Worm (Caenorhabditis elegans): ENCODE measurements around the gene sri-65.

The sri-65 gene

DNA sequence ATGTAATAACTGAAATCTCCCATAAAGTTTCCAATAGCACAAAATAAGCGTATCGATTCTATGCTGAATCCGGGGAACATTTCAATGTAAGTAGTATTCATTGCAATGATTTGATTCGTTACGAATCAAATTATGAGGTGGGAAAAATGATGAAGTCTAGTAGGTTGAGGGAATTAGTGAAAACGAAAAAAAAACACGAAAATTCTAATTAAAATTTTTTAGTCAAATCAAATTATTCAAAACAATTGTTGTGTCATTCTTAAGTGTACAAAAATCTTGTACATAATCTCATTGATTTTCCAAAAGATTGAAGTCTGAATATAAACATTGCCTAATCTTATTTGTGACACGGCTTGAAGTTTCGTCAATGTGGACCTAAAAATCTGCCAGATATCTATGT lies 36.3 kb upstream of the sri-65 start, which contains the start of gene srw-29:
Gene srw-29, minus strand, starts transcription at position 101 of the 400 bp plus-strand sequence.
- TF ChIP-seq lin-13 (GFP tag; optimal IDR thresholded peaks at IDR 0.05), result no peak
- no peak for TF ChIP-seq blmp-1 (tag; optimal IDR thresholded peaks at IDR 0.05; ENCODE audit: insufficient read depth)
- TF ChIP-seq lsy-2 (tag; optimal IDR thresholded peaks at IDR 0.05), result no peak
- TF ChIP-seq unc-55 (GFP tag; optimal IDR thresholded peaks at IDR 0.05), result no peak
- no peak for TF ChIP-seq skn-1 (tag; optimal IDR thresholded peaks at IDR 0.05)

DNA sequence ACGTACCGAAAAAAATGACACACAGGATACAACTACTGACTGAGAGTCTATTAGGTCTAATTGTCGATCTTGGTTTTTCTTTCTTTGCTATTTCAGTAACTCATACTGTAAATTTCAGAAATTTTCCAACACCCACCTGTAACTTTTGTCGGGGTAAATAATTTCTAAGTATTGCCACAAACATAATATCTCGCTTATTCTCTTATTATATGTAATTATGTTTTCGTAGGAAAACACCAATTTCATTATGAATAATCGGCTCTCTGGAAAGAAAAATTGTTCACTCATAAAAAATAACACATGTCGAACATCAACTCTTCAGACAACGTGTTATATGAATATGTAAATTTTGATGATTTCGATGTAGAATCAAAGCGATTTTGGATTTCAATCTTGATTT lies 32.5 kb upstream of the sri-65 start, which contains the start of gene srw-48:
Gene srw-48, plus strand, starts transcription at position 301 of the 400 bp plus-strand sequence.
- no peak for TF ChIP-seq blmp-1 (tag; optimal IDR thresholded peaks at IDR 0.05; ENCODE audit: insufficient read depth)
- no peak for TF ChIP-seq nhr-12 (tag; optimal IDR thresholded peaks at IDR 0.05)
- TF ChIP-seq ztf-4 (tag; optimal IDR thresholded peaks at IDR 0.05), result no peak
- no peak for TF ChIP-seq mab-5 (tag; optimal IDR thresholded peaks at IDR 0.05)
- no peak for TF ChIP-seq skn-1 (tag; optimal IDR thresholded peaks at IDR 0.05)
- no peak for TF ChIP-seq sma-9 (GFP tag; optimal IDR thresholded peaks at IDR 0.05)
- TF ChIP-seq sma-9 (tag; optimal IDR thresholded peaks at IDR 0.05), result no peak
- no peak for TF ChIP-seq unc-39 (tag; optimal IDR thresholded peaks at IDR 0.05)
- TF ChIP-seq C34F6.9 (tag; optimal IDR thresholded peaks at IDR 0.05), result no peak
- no peak for TF ChIP-seq nhr-21 (tag; optimal IDR thresholded peaks at IDR 0.05)
- TF ChIP-seq alr-1 (tag; optimal IDR thresholded peaks at IDR 0.05), result no peak

DNA sequence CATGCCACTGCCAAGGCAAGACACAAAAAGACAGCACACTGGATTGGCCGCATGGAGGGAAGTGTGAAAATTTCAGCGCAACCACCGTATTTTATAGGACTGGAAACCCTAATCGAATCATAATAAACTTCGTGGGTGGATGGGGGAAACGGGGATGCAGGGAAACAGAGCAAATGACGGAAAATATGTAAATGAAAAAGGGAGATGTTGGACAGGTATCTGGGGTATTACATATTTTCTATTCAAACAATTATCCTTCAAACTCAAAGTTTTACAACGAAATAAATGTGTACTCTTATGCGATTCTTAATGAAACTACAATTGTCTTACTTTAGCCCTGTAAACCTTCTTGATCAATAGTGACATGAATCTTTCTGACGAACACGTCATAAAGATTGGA lies 31.6 kb upstream of the sri-65 start, which contains the start of gene F26D2.16:
Gene F26D2.16, minus strand, starts transcription at position 101 of the 400 bp plus-strand sequence.
- TF ChIP-seq R02D3.7 (tag; optimal IDR thresholded peaks at IDR 0.05) (no peak), mbf-1 (tag; optimal IDR thresholded peaks at IDR 0.05) (no peak), lin-13 (GFP tag; optimal IDR thresholded peaks at IDR 0.05) (no peak), ceh-16 (tag; optimal IDR thresholded peaks at IDR 0.05) (no peak), skn-1 (tag; optimal IDR thresholded peaks at IDR 0.05) (no peak)

DNA sequence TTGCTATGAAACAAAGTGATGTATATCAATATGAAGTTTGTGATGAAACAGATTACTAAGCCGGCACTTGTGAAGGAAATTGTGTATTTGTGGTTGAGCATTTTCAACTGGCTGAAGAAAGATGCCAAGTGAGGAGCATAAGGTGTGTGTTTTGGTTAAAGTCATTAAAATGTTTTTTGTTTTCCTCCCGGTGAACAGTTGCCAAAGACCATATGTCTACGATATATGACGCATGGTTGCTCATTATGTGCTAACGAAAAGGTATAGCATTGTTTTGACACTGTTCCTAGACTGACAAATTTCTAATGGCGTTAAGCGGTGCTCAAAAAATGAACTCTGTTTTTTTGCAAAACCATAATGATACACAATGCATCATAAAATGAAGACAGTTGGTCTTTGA lies 28.8 kb upstream of the sri-65 start, which contains the start of gene str-55:
Gene str-55, minus strand, starts transcription at position 101 of the 400 bp plus-strand sequence.
- TF ChIP-seq alr-1 (tag; optimal IDR thresholded peaks at IDR 0.05), result no peak
- TF ChIP-seq unc-62 (GFP tag; optimal IDR thresholded peaks at IDR 0.05), result no peak
- no peak for TF ChIP-seq nhr-237 (tag; optimal IDR thresholded peaks at IDR 0.05)
- TF ChIP-seq sma-9 (GFP tag; optimal IDR thresholded peaks at IDR 0.05), result no peak
- no peak for TF ChIP-seq sma-9 (tag; optimal IDR thresholded peaks at IDR 0.05)
- no peak for TF ChIP-seq ztf-1 (GFP tag; conservative IDR thresholded peaks at IDR 0.05)
- no peak for TF ChIP-seq nhr-10 (tag; optimal IDR thresholded peaks at IDR 0.05)
- TF ChIP-seq ama-1 (optimal IDR thresholded peaks at IDR 0.05), result no peak
- no peak for TF ChIP-seq unc-39 (tag; optimal IDR thresholded peaks at IDR 0.05)

DNA sequence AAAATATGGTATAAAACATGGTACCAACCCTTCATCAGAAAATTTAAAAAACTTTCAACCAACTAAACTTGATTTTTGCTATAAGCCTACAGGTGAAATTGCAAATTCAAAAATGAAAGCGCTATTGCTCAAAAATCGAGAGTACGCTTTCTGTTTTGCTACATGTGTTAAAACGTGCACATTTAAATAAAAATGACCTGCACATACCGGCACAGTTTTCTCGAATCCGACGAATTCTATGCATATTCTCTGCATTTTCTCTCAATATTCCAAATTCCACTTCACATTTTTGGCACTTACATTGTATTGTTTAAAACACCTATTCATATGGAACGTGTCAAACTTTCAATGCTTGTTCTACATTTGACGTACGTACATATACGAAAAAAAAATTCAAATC lies 22.4 kb upstream of the sri-65 start, which contains the start of gene srh-145:
Gene srh-145, plus strand, starts transcription at position 193 of the 400 bp plus-strand sequence.
- TF ChIP-seq nhr-10 (tag; optimal IDR thresholded peaks at IDR 0.05) (no peak), unc-55 (GFP tag; optimal IDR thresholded peaks at IDR 0.05) (no peak), mdl-1 (tag; optimal IDR thresholded peaks at IDR 0.05) (no peak), egl-27 (tag; optimal IDR thresholded peaks at IDR 0.05) (no peak), gmeb-1 (tag; optimal IDR thresholded peaks at IDR 0.05) (no peak), skn-1 (tag; optimal IDR thresholded peaks at IDR 0.05) (no peak), C34F6.9 (tag; optimal IDR thresholded peaks at IDR 0.05) (no peak), nhr-237 (tag; optimal IDR thresholded peaks at IDR 0.05) (no peak), nhr-129 (tag; optimal IDR thresholded peaks at IDR 0.05) (no peak), sma-3 (GFP tag; optimal IDR thresholded peaks at IDR 0.05) (no peak), ceh-82 (tag; optimal IDR thresholded peaks at IDR 0.05) (no peak), lin-39 (tag; optimal IDR thresholded peaks at IDR 0.05) (no peak), ama-1 (optimal IDR thresholded peaks at IDR 0.05) (no peak), nhr-11 (tag; optimal IDR thresholded peaks at IDR 0.05) (no peak)

DNA sequence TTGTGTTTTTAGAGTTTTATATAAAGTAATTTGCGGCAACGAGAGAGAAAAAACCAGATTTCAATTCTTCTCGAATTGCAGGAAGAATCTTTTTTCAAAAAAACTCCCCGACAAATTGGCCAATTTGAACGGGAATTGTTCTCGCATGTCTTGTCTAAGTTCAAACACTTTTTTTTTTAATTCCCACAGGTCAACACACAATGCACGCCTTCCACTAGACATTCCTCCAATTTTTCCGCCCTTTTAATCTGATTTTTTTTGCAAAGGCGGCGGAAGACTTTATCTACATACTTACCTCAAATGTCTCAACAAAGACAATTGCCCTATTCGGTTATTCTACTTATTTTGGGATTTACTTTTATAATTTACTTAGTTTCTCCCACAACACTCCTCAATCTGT lies 19.5 kb upstream of the sri-65 start, which contains the start of gene F26D2.3:
Gene F26D2.3, plus strand, starts transcription at position 301 of the 400 bp plus-strand sequence.
- TF ChIP-seq nhr-12 (tag; optimal IDR thresholded peaks at IDR 0.05) (no peak), lin-39 (tag; optimal IDR thresholded peaks at IDR 0.05) (no peak), alr-1 (tag; optimal IDR thresholded peaks at IDR 0.05) (no peak), nhr-129 (tag; optimal IDR thresholded peaks at IDR 0.05) (no peak), ztf-1 (GFP tag; conservative IDR thresholded peaks at IDR 0.05) (no peak), sma-3 (GFP tag; optimal IDR thresholded peaks at IDR 0.05) (no peak), fos-1 (tag; optimal IDR thresholded peaks at IDR 0.05) (no peak), ztf-11 (tag; optimal IDR thresholded peaks at IDR 0.05) (no peak), blmp-1 (tag; optimal IDR thresholded peaks at IDR 0.05; ENCODE audit: insufficient read depth) (no peak), peb-1 (tag; optimal IDR thresholded peaks at IDR 0.05) (no peak), snpc-4 (tag; optimal IDR thresholded peaks at IDR 0.05) (no peak), elt-1 (tag; optimal IDR thresholded peaks at IDR 0.05) (no peak), unc-55 (GFP tag; optimal IDR thresholded peaks at IDR 0.05) (no peak)

Measured in whole organism, L2 larva.